Worm (Caenorhabditis elegans): Measurements from ENCODE around the gene ZK1067.4.
A peak's percentile ranks its signal among the peaks of the same experiment; 100 is the strongest.

The ZK1067.4 gene

ce11 chrII:9210076-9210475 lies at the start of gene ZK1067.4:
Gene ZK1067.4 (plus strand): TSS chrII:9210376.
- TF ChIP-seq ekl-4 (GFP tag; IDR thresholded peaks at IDR 0.05) (no peak), C17E4.6 (GFP tag; IDR thresholded peaks at IDR 0.05) (no peak), rpc-1 (optimal IDR thresholded peaks at IDR 0.05) (no peak), rpc-1 (tag; optimal IDR thresholded peaks at IDR 0.05) (no peak), zfh-2 (GFP tag; conservative IDR thresholded peaks at IDR 0.05) (no peak), mes-4 (tag; optimal IDR thresholded peaks at IDR 0.05) (no peak), ceh-40 (GFP tag; IDR thresholded peaks at IDR 0.05) (no peak), ZK185.1 (tag; optimal IDR thresholded peaks at IDR 0.05; ENCODE audit: poor library complexity, severe bottlenecking) (no peak), madf-3 (GFP tag; IDR thresholded peaks at IDR 0.05) (no peak), nhr-90 (tag; optimal IDR thresholded peaks at IDR 0.05) (no peak)

- TF ChIP-seq lin-40 (tag; optimal IDR thresholded peaks at IDR 0.05) (peak; percentile 32), madf-8 (GFP tag; conservative IDR thresholded peaks at IDR 0.05) (no peak), cebp-1 (GFP tag; IDR thresholded peaks at IDR 0.05) (no peak), cebp-1 (tag; optimal IDR thresholded peaks at IDR 0.05) (no peak), Y53F4B.3 (GFP tag; IDR thresholded peaks at IDR 0.05) (no peak), F37B4.10 (GFP tag; IDR thresholded peaks at IDR 0.05) (no peak), lin-35 (GFP tag; optimal IDR thresholded peaks at IDR 0.05) (no peak)
Observed at ce11 chrII:9161023-9161422, 49.2 kb upstream of the ZK1067.4 start, which contains the start of gene rhy-1. Gene rhy-1 (plus strand): TSS chrII:9161379.

DNA sequence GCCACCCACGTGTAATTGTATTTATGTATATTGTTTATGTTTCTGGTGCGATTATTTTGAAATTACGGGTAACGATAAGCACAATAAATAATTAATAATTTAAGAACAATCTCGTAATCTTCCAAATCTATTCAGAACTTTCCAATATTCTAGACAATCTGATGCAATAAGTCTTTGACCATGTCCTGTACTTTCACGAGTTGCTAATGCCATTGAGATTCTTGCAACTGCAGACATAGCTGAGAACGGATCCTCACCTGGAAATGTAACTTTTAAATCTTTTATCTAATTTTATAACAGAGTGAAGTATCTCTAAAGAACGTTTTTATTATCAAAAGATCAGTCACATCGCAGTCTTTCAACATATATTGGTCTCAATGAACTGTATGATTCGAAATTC lies 46.8 kb upstream of the ZK1067.4 start:
- TF ChIP-seq ama-1 (optimal IDR thresholded peaks at IDR 0.05) (peak; percentile 67), ama-1 (GFP tag; optimal IDR thresholded peaks at IDR 0.05) (no peak), F22D6.2 (tag; optimal IDR thresholded peaks at IDR 0.05) (no peak), rpc-1 (optimal IDR thresholded peaks at IDR 0.05) (no peak), rpc-1 (tag; optimal IDR thresholded peaks at IDR 0.05) (no peak)

- TF ChIP-seq B0019.2 (GFP tag; conservative IDR thresholded peaks at IDR 0.05), result no peak
- TF ChIP-seq ets-4 (GFP tag; optimal IDR thresholded peaks at IDR 0.05), result peak; percentile 28
- no peak for TF ChIP-seq madf-3 (GFP tag; IDR thresholded peaks at IDR 0.05)
- TF ChIP-seq ztf-22 (GFP tag; optimal IDR thresholded peaks at IDR 0.05), result no peak
- TF ChIP-seq F57A8.1 (GFP tag; optimal IDR thresholded peaks at IDR 0.05), result no peak
- TF ChIP-seq zim-3 (tag; optimal IDR thresholded peaks at IDR 0.05), result no peak
- TF ChIP-seq attf-5 (GFP tag; optimal IDR thresholded peaks at IDR 0.05), result no peak
- no peak for TF ChIP-seq sdz-38 (tag; optimal IDR thresholded peaks at IDR 0.05)
- peak; percentile 44; the same call in 1 of the 2 replicates for TF ChIP-seq dox-1 (GFP tag; IDR thresholded peaks at IDR 0.05)
- TF ChIP-seq rcor-1 (GFP tag; IDR thresholded peaks at IDR 0.05), result no peak
- TF ChIP-seq D2030.7 (GFP tag; IDR thresholded peaks at IDR 0.05), result no peak
- TF ChIP-seq egl-44 (GFP tag; IDR thresholded peaks at IDR 0.05), result no peak
- TF ChIP-seq F33H1.4 (GFP tag; IDR thresholded peaks at IDR 0.05), result no peak
- TF ChIP-seq gei-17 (GFP tag; optimal IDR thresholded peaks at IDR 0.05), result no peak
- no peak for TF ChIP-seq ekl-4 (GFP tag; IDR thresholded peaks at IDR 0.05)
- no peak for TF ChIP-seq lin-40 (tag; optimal IDR thresholded peaks at IDR 0.05)
- no peak for TF ChIP-seq cebp-2 (GFP tag; IDR thresholded peaks at IDR 0.05)
- no peak for TF ChIP-seq bed-2 (GFP tag; IDR thresholded peaks at IDR 0.05)
- no peak for TF ChIP-seq madf-10 (tag; optimal IDR thresholded peaks at IDR 0.05)
- TF ChIP-seq efl-1 (GFP tag; optimal IDR thresholded peaks at IDR 0.05), result no peak
- TF ChIP-seq ceh-40 (GFP tag; IDR thresholded peaks at IDR 0.05), result no peak
- no peak for TF ChIP-seq F22D6.2 (tag; optimal IDR thresholded peaks at IDR 0.05)
- TF ChIP-seq sea-2 (GFP tag; IDR thresholded peaks at IDR 0.05), result no peak
- TF ChIP-seq nhr-27 (tag; optimal IDR thresholded peaks at IDR 0.05), result no peak
- TF ChIP-seq fkh-3 (tag; optimal IDR thresholded peaks at IDR 0.05), result no peak
- TF ChIP-seq hsf-1 (GFP tag; IDR thresholded peaks at IDR 0.05), result no peak
- TF ChIP-seq let-607 (tag; optimal IDR thresholded peaks at IDR 0.05), result no peak
- no peak for TF ChIP-seq lin-26 (GFP tag; IDR thresholded peaks at IDR 0.05)
- no peak for TF ChIP-seq ztf-28 (GFP tag; IDR thresholded peaks at IDR 0.05)
- peak; percentile 86 for TF ChIP-seq nhr-80 (tag; optimal IDR thresholded peaks at IDR 0.05)
Observed at ce11 chrII:9165762-9166460, 44.3 kb upstream of the ZK1067.4 start, which contains the start of gene W07A12.8. Gene W07A12.8 (minus strand): TSS chrII:9165812.

Measured in whole organism, young adult.